Worm (Caenorhabditis elegans): ENCODE measurements around the gene srh-113.

ce11 chrV:17167457-17167856, 45.4 kb upstream of the srh-113 start, which contains the start of gene srz-66:
- no peak for TF ChIP-seq ztf-11 (tag; optimal IDR thresholded peaks at IDR 0.05)
- TF ChIP-seq mab-5 (tag; optimal IDR thresholded peaks at IDR 0.05) = no peak
- TF ChIP-seq nhr-12 (tag; optimal IDR thresholded peaks at IDR 0.05) = no peak

Data from whole organism, mixed stage, embryonic.